Fruit fly (Drosophila melanogaster) whole organism: Measurements from ENCODE around the gene kirre.

Source experiments
- pan ChIP-seq: fragments of >200 bp; optimal IDR thresholded peaks from 2 replicates; lab custom pipeline; 2017
- psq ChIP-seq: fragments of >200 bp; optimal IDR thresholded peaks from 2 replicates; lab custom pipeline; 2017

DNA sequence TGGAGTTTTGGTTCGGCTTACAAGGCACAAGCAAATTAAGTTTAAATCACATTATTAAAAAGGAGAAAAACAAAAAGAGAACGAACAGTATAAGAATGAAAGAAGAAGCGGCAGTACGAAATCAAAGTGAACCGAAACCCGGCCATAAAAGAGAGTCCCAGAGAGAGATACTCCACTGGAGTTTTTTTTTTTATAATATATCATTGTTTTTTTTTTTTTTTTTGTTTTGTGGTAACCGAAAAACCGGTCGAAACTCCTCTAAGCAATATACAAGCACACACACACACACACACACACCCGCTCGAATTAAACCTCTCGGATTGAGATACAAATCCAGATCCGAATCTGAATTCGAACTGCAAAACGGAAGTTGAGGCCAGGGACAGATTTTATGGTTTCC is 418.4 kb downstream of the kirre start:
- TF ChIP-seq pan (lab: Kevin White, UChicago) (no peak), psq (lab: Kevin White, UChicago) (no peak)
